Fruit fly (Drosophila melanogaster) S2 (cell line): ENCODE data around the gene eIF2alpha.

ENCODE experiments used
- CG8478 ChIP-seq: fragments of >200 bp; optimal IDR thresholded peaks from 2 replicates; lab custom pipeline; 2018
- CTCF ChIP-seq, 2 experiments: fragments of >200 bp; optimal IDR thresholded peaks; 2 replicates each; lab custom pipeline; 2018

DNA sequence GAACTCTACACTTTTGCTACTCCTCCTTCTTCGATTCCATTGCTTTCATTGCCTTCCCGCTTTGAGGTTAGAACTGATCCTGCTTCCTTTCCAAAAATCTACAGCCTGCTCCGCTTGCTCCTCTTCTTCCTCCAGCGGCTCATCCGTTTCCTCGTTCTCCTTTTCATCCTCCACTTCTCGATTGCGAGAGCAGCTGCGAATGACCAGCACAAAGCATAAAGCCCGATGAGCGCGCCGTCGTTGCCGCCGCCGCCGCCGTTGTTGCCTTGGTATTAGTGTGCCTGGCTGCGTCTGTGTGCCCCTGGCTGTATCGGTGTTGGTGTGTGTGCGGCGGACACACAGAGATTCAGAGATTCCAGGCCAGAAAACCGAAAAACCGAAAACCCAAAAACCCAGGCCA is 22.5 kb downstream of the eIF2alpha start:
- TF ChIP-seq CG8478 (lab: Kevin White, UChicago), result no peak
- no peak for TF ChIP-seq CTCF (optimal IDR thresholded peaks at IDR 0.05; lab: Kevin White, UChicago)
